Worm (Caenorhabditis elegans): ENCODE data around the gene ZK637.14.

- TF ChIP-seq unc-62 (GFP tag; optimal IDR thresholded peaks at IDR 0.05) (no peak), ceh-16 (tag; optimal IDR thresholded peaks at IDR 0.05) (no peak), nhr-237 (tag; optimal IDR thresholded peaks at IDR 0.05) (no peak), ZK546.5 (tag; optimal IDR thresholded peaks at IDR 0.05) (no peak), ama-1 (optimal IDR thresholded peaks at IDR 0.05) (no peak), lin-13 (GFP tag; optimal IDR thresholded peaks at IDR 0.05) (no peak), nhr-11 (tag; optimal IDR thresholded peaks at IDR 0.05) (no peak), blmp-1 (tag; optimal IDR thresholded peaks at IDR 0.05; ENCODE audit: insufficient read depth) (no peak), ztf-11 (tag; optimal IDR thresholded peaks at IDR 0.05) (no peak), nhr-25 (tag; optimal IDR thresholded peaks at IDR 0.05) (no peak), ceh-82 (tag; optimal IDR thresholded peaks at IDR 0.05) (no peak), elt-1 (tag; optimal IDR thresholded peaks at IDR 0.05) (no peak)
Observed at ce11 chrIII:8917879-8918381, 29.0 kb upstream of the ZK637.14 start, which contains the start of gene cdc-25.3.

Measured in whole organism, L2 larva.